Fruit fly (Drosophila melanogaster) whole organism, prepupa: ENCODE data around the gene CG31675.

Source experiments
- CG10631 ChIP-seq: fragments of 200-800 bp; sonication (Bioruptor generic); optimal IDR thresholded peaks from 2 replicates; lab custom pipeline; 2016; ENCODE audit warnings: missing biosample characterization, missing genetic modification characterization
- CG10669 ChIP-seq: fragments of 200-800 bp; sonication (Bioruptor generic); optimal IDR thresholded peaks from 3 replicates; lab custom pipeline; 2018; ENCODE audit warnings: missing biosample characterization, mild to moderate bottlenecking, missing genetic modification characterization, moderate library complexity
- CG11294 ChIP-seq: fragments of 200-800 bp; sonication (Bioruptor generic); IDR thresholded peaks from 2 replicates; pipeline ENCODE4 v1.3.6; 2022; ENCODE audit warnings: missing biosample characterization, missing genetic modification characterization
- CG11762 ChIP-seq: fragments of 200-800 bp; sonication (Bioruptor generic); optimal IDR thresholded peaks from 3 replicates; lab custom pipeline; 2016; ENCODE audit warnings: missing biosample characterization, missing genetic modification characterization; ENCODE audit not compliant: insufficient read depth
- CG11902 ChIP-seq: fragments of 200-800 bp; sonication (Bioruptor generic); optimal IDR thresholded peaks from 3 replicates; lab custom pipeline; 2016; ENCODE audit warnings: missing biosample characterization, missing genetic modification characterization
- CG15336 ChIP-seq: fragments of 200-800 bp; sonication (Bioruptor generic); IDR thresholded peaks from 2 replicates; pipeline ENCODE4 v1.3.6; 2022; ENCODE audit warnings: missing biosample characterization, missing genetic modification characterization
- CG1621 ChIP-seq: fragments of 200-800 bp; sonication (Bioruptor generic); optimal IDR thresholded peaks from 3 replicates; lab custom pipeline; 2018; ENCODE audit warnings: missing biosample characterization, mild to moderate bottlenecking, missing genetic modification characterization
- CG16779 ChIP-seq: fragments of 200-800 bp; sonication (Bioruptor generic); optimal IDR thresholded peaks from 3 replicates; lab custom pipeline; 2017; ENCODE audit warnings: missing biosample characterization, mild to moderate bottlenecking, missing genetic modification characterization
- CG31627 ChIP-seq: fragments of 200-800 bp; sonication (Bioruptor generic); optimal IDR thresholded peaks from 3 replicates; lab custom pipeline; 2016; ENCODE audit warnings: missing biosample characterization, missing genetic modification characterization
- CG32006 ChIP-seq: fragments of 200-800 bp; sonication (Bioruptor generic); optimal IDR thresholded peaks from 3 replicates; lab custom pipeline; 2017; ENCODE audit warnings: missing biosample characterization, mild to moderate bottlenecking, missing genetic modification characterization
- CG3919 ChIP-seq: fragments of 200-800 bp; sonication (Bioruptor generic); optimal IDR thresholded peaks from 3 replicates; lab custom pipeline; 2016; ENCODE audit warnings: missing biosample characterization, missing genetic modification characterization
- CG4318 ChIP-seq: fragments of 200-800 bp; sonication (Bioruptor generic); optimal IDR thresholded peaks from 3 replicates; lab custom pipeline; 2017; ENCODE audit warnings: missing biosample characterization, mild to moderate bottlenecking, missing genetic modification characterization
- CG6276 ChIP-seq: fragments of 200-800 bp; sonication (Bioruptor generic); optimal IDR thresholded peaks from 2 replicates; lab custom pipeline; 2017; ENCODE audit warnings: missing biosample characterization, mild to moderate bottlenecking, missing genetic modification characterization
- CG6792 ChIP-seq: fragments of 200-800 bp; sonication (Bioruptor generic); optimal IDR thresholded peaks from 3 replicates; lab custom pipeline; 2016; ENCODE audit warnings: missing biosample characterization, missing genetic modification characterization
- CG6854 ChIP-seq: fragments of 200-800 bp; sonication (Bioruptor generic); optimal IDR thresholded peaks from 2 replicates; lab custom pipeline; 2017; ENCODE audit warnings: missing biosample characterization, mild to moderate bottlenecking, missing genetic modification characterization
- CG7368 ChIP-seq: fragments of 200-800 bp; sonication (Bioruptor generic); optimal IDR thresholded peaks from 3 replicates; lab custom pipeline; 2016; ENCODE audit warnings: missing biosample characterization, missing genetic modification characterization
- CG8119 ChIP-seq: fragments of 200-800 bp; sonication (Bioruptor generic); IDR thresholded peaks from 3 replicates; pipeline ENCODE4 v1.3.6; 2022; ENCODE audit warnings: missing biosample characterization, missing genetic modification characterization
- CG8319 ChIP-seq: fragments of 200-800 bp; sonication (Bioruptor generic); optimal IDR thresholded peaks from 3 replicates; lab custom pipeline; 2016; ENCODE audit warnings: missing biosample characterization, missing genetic modification characterization
- CG9139 ChIP-seq: fragments of 200-800 bp; sonication (Bioruptor generic); optimal IDR thresholded peaks from 3 replicates; lab custom pipeline; 2017; ENCODE audit warnings: missing biosample characterization, mild to moderate bottlenecking, missing genetic modification characterization
- Eip75B ChIP-seq: fragments of 200-800 bp; sonication (Bioruptor generic); optimal IDR thresholded peaks from 3 replicates; lab custom pipeline; 2016; ENCODE audit warnings: missing biosample characterization, missing genetic modification characterization
- Eip93F ChIP-seq: fragments of 200-800 bp; sonication (Bioruptor generic); optimal IDR thresholded peaks from 2 replicates; lab custom pipeline; 2016; ENCODE audit warnings: missing biosample characterization, mild to moderate bottlenecking, missing genetic modification characterization
- Ets21C ChIP-seq: fragments of 200-800 bp; sonication (Bioruptor generic); optimal IDR thresholded peaks from 3 replicates; lab custom pipeline; 2016; ENCODE audit warnings: missing biosample characterization, missing genetic modification characterization
- Hr38 ChIP-seq: sonication (Bioruptor generic); optimal IDR thresholded peaks from 2 replicates; lab custom pipeline; 2016; ENCODE audit warnings: missing biosample characterization, missing genetic modification characterization
- Hr39 ChIP-seq: fragments of 200-800 bp; sonication (Bioruptor generic); optimal IDR thresholded peaks from 2 replicates; lab custom pipeline; 2016; ENCODE audit warnings: missing biosample characterization, missing genetic modification characterization
- Hr4 ChIP-seq: fragments of 200-800 bp; sonication (Bioruptor generic); optimal IDR thresholded peaks from 3 replicates; lab custom pipeline; 2016; ENCODE audit warnings: missing biosample characterization, missing genetic modification characterization
- Lpt ChIP-seq: fragments of 200-800 bp; sonication (Bioruptor generic); optimal IDR thresholded peaks from 3 replicates; lab custom pipeline; 2016; ENCODE audit warnings: missing biosample characterization, missing genetic modification characterization
- OdsH ChIP-seq: fragments of 200-800 bp; sonication (Bioruptor generic); optimal IDR thresholded peaks from 3 replicates; lab custom pipeline; 2016; ENCODE audit warnings: missing biosample characterization, missing genetic modification characterization
- Smox ChIP-seq: fragments of 200-800 bp; sonication (Bioruptor generic); optimal IDR thresholded peaks from 3 replicates; lab custom pipeline; 2016; ENCODE audit warnings: missing biosample characterization, missing genetic modification characterization
- Sox102F ChIP-seq: fragments of 200-800 bp; sonication (Bioruptor generic); optimal IDR thresholded peaks from 2 replicates; lab custom pipeline; 2016; ENCODE audit warnings: missing biosample characterization, mild to moderate bottlenecking, missing genetic modification characterization
- Sox14 ChIP-seq: fragments of 200-800 bp; sonication (Bioruptor generic); optimal IDR thresholded peaks from 3 replicates; lab custom pipeline; 2016; ENCODE audit warnings: missing biosample characterization, missing genetic modification characterization
- Sox15 ChIP-seq: fragments of 200-800 bp; sonication (Bioruptor generic); optimal IDR thresholded peaks from 3 replicates; lab custom pipeline; 2016; ENCODE audit warnings: missing biosample characterization, missing genetic modification characterization
- achi ChIP-seq: fragments of 200-800 bp; sonication (Bioruptor generic); optimal IDR thresholded peaks from 3 replicates; lab custom pipeline; 2016; ENCODE audit warnings: missing biosample characterization, missing genetic modification characterization
- acj6 ChIP-seq: fragments of 200-800 bp; sonication (Bioruptor generic); optimal IDR thresholded peaks from 3 replicates; lab custom pipeline; 2016; ENCODE audit warnings: missing biosample characterization, missing genetic modification characterization
- cyc ChIP-seq: fragments of 200-800 bp; sonication (Bioruptor generic); optimal IDR thresholded peaks from 3 replicates; lab custom pipeline; 2016; ENCODE audit warnings: missing biosample characterization, missing genetic modification characterization
- dac ChIP-seq: fragments of 200-800 bp; sonication (Bioruptor generic); optimal IDR thresholded peaks from 2 replicates; lab custom pipeline; 2017; ENCODE audit warnings: missing biosample characterization, mild to moderate bottlenecking, missing genetic modification characterization
- dsx ChIP-seq: fragments of 200-800 bp; optimal IDR thresholded peaks from 3 replicates; lab custom pipeline; 2019; ENCODE audit warnings: missing biosample characterization, mild to moderate bottlenecking, missing genetic modification characterization, moderate library complexity; ENCODE audit not compliant: poor library complexity, severe bottlenecking
- eg ChIP-seq: fragments of 200-800 bp; sonication (Bioruptor generic); IDR thresholded peaks from 3 replicates; pipeline ENCODE4 v1.3.6; 2022; ENCODE audit warnings: missing biosample characterization, missing genetic modification characterization
- esn ChIP-seq: fragments of 200-800 bp; sonication (Bioruptor generic); optimal IDR thresholded peaks from 2 replicates; lab custom pipeline; 2016; ENCODE audit warnings: missing biosample characterization, mild to moderate bottlenecking, missing genetic modification characterization, moderate library complexity
- fd59A ChIP-seq: fragments of 200-800 bp; sonication (Bioruptor generic); optimal IDR thresholded peaks from 2 replicates; lab custom pipeline; 2017; ENCODE audit warnings: missing biosample characterization, mild to moderate bottlenecking, missing genetic modification characterization, missing genetic modification reagents
- fd85E ChIP-seq: fragments of 200-800 bp; sonication (Bioruptor generic); optimal IDR thresholded peaks from 3 replicates; lab custom pipeline; 2016; ENCODE audit warnings: missing biosample characterization, missing genetic modification characterization
- fkh ChIP-seq: fragments of 200-800 bp; sonication (Bioruptor generic); optimal IDR thresholded peaks from 3 replicates; lab custom pipeline; 2017; ENCODE audit warnings: missing biosample characterization, mild to moderate bottlenecking, missing genetic modification characterization, moderate library complexity
- lz ChIP-seq: fragments of 200-800 bp; sonication (Bioruptor generic); optimal IDR thresholded peaks from 3 replicates; lab custom pipeline; 2016; ENCODE audit warnings: missing biosample characterization, missing genetic modification characterization
- net ChIP-seq: fragments of 200-800 bp; sonication (Bioruptor generic); optimal IDR thresholded peaks from 3 replicates; lab custom pipeline; 2016; ENCODE audit warnings: missing biosample characterization, missing genetic modification characterization
- pdm3 ChIP-seq: fragments of 200-800 bp; sonication (Bioruptor generic); optimal IDR thresholded peaks from 3 replicates; lab custom pipeline; 2016; ENCODE audit warnings: missing biosample characterization, missing genetic modification characterization
- salr ChIP-seq, 2 experiments: fragments of 200-800 bp; sonication (Bioruptor generic); optimal IDR thresholded peaks; 3 replicates each; lab custom pipeline; 2016 to 2018; ENCODE audit warnings: missing biosample characterization in 2 of 2, missing genetic modification characterization in 2 of 2, mild to moderate bottlenecking in 1 of 2
- spab ChIP-seq: fragments of 200-800 bp; sonication (Bioruptor generic); optimal IDR thresholded peaks from 2 replicates; lab custom pipeline; 2017; ENCODE audit warnings: missing biosample characterization, mild to moderate bottlenecking, missing genetic modification characterization, missing genetic modification reagents
- ss ChIP-seq, 2 experiments: fragments of 200-800 bp; sonication (Bioruptor generic); optimal IDR thresholded peaks; 2 replicates in 1 of 2; 3 replicates in 1 of 2; lab custom pipeline; 2017 to 2018; ENCODE audit warnings: mild to moderate bottlenecking in 2 of 2, missing biosample characterization in 2 of 2, missing genetic modification characterization in 2 of 2, moderate library complexity in 1 of 2
- svp ChIP-seq: fragments of 200-800 bp; sonication (Bioruptor generic); peaks from one replicate; lab custom pipeline; 2016; ENCODE audit warnings: missing biosample characterization, missing genetic modification characterization
- topi ChIP-seq: fragments of 200-800 bp; sonication (Bioruptor generic); optimal IDR thresholded peaks from 3 replicates; lab custom pipeline; 2016; ENCODE audit warnings: missing biosample characterization, missing genetic modification characterization
- vri ChIP-seq: fragments of 200-800 bp; sonication (Bioruptor generic); optimal IDR thresholded peaks from 3 replicates; lab custom pipeline; 2016; ENCODE audit warnings: missing biosample characterization, mild to moderate bottlenecking, missing genetic modification characterization

The CG31675 gene

dm6 chr2L:20917235-20918055, 49.9 kb downstream of the CG31675 start:
- TF ChIP-seq CG3919 (GFP tag; lab: Kevin White, UChicago) (peak; percentile 58), Hr39 (no peak), Sox15 (no peak), fkh (GFP tag; lab: Kevin White, UChicago) (no peak), CG10631 (GFP tag; lab: Kevin White, UChicago) (peak; percentile 51), acj6 (GFP tag; lab: Kevin White, UChicago) (peak; percentile 41), topi (GFP tag; lab: Kevin White, UChicago) (peak; percentile 64), cyc (GFP tag; lab: Kevin White, UChicago) (no peak), CG10669 (GFP tag; lab: Kevin White, UChicago) (peak; percentile 75), Sox102F (GFP tag; lab: Kevin White, UChicago) (peak; percentile 6), Sox14 (GFP tag; lab: Kevin White, UChicago) (no peak), CG11902 (GFP tag; lab: Kevin White, UChicago) (no peak), CG32006 (peak; percentile 83), vri (GFP tag; lab: Kevin White, UChicago) (peak; percentile 20), esn (GFP tag; lab: Kevin White, UChicago) (peak; percentile 76), CG31627 (GFP tag; lab: Kevin White, UChicago) (peak; percentile 34), CG1621 (no peak), fd59A (no peak), Eip75B (GFP tag; lab: Kevin White, UChicago) (peak; percentile 47), Smox (GFP tag; lab: Kevin White, UChicago) (peak; percentile 53), eg (GFP tag; lab: Robert Waterston, UW) (peak; percentile 75), dac (GFP tag; lab: Kevin White, UChicago) (peak; percentile 5), CG9139 (no peak), CG6854 (no peak), pdm3 (GFP tag; lab: Kevin White, UChicago) (peak; percentile 42), CG15336 (GFP tag; lab: Robert Waterston, UW) (peak; percentile 64; the same call in 1 of the 2 replicates), spab (peak; percentile 73), CG11762 (GFP tag; lab: Kevin White, UChicago) (peak; percentile 71), CG7368 (GFP tag; lab: Kevin White, UChicago) (peak; percentile 40), CG11294 (GFP tag; lab: Robert Waterston, UW) (peak; percentile 66), Hr4 (GFP tag; lab: Kevin White, UChicago) (peak; percentile 36), dsx (no peak), CG16779 (tag; lab: Kevin White, UChicago) (no peak), Eip93F (no peak), Lpt (GFP tag; lab: Kevin White, UChicago) (no peak), lz (GFP tag; lab: Kevin White, UChicago) (peak; percentile 50), CG6792 (peak; percentile 49), salr (GFP tag; optimal IDR thresholded peaks at IDR 0.05; lab: Kevin White, UChicago) (peak in 1 of 2 experiments; percentile 85), fd85E (peak; percentile 10), OdsH (GFP tag; lab: Kevin White, UChicago) (peak; percentile 37), ss (GFP tag; optimal IDR thresholded peaks at IDR 0.05; lab: Kevin White, UChicago) (no peak), CG8319 (GFP tag; lab: Kevin White, UChicago) (peak; percentile 65), CG8119 (GFP tag; lab: Robert Waterston, UW) (peak; percentile 44), Hr38 (GFP tag; lab: Kevin White, UChicago) (no peak), svp (GFP tag; lab: Kevin White, UChicago) (peak; percentile 73), CG6276 (GFP tag; lab: Kevin White, UChicago) (peak; percentile 87), Ets21C (GFP tag; lab: Kevin White, UChicago) (no peak), CG4318 (GFP tag; lab: Kevin White, UChicago) (peak; percentile 63), achi (peak; percentile 61), net (GFP tag; lab: Kevin White, UChicago) (peak; percentile 60)
